Fruit fly (Drosophila melanogaster): ENCODE measurements around the gene CG5890.
A peak's percentile ranks its signal among the peaks of the same experiment; 100 is the strongest.

- TF ChIP-seq CG11085 (GFP tag; IDR thresholded peaks at IDR 0.05) (no peak), Gug (GFP tag; IDR thresholded peaks at IDR 0.05) (no peak), ewg (GFP tag; optimal IDR thresholded peaks at IDR 0.05) (peak; percentile 40), CG16815 (GFP tag; optimal IDR thresholded peaks at IDR 0.05) (peak; percentile 30), tin (GFP tag; optimal IDR thresholded peaks at IDR 0.05) (peak; percentile 33), gfzf (GFP tag; optimal IDR thresholded peaks at IDR 0.05) (no peak), z (GFP tag; IDR thresholded peaks at IDR 0.05) (no peak), CG12071 (GFP tag; optimal IDR thresholded peaks at IDR 0.05) (no peak), CG4617 (GFP tag; optimal IDR thresholded peaks at IDR 0.05; ENCODE audit: borderline replicate concordance) (no peak)
Observed at dm6 chr3R:25884301-25884700, 28.3 kb downstream of the CG5890 start.
